2 fruit fly cellular contexts compared by ENCODE assay signal in the genomic region with DNA sequence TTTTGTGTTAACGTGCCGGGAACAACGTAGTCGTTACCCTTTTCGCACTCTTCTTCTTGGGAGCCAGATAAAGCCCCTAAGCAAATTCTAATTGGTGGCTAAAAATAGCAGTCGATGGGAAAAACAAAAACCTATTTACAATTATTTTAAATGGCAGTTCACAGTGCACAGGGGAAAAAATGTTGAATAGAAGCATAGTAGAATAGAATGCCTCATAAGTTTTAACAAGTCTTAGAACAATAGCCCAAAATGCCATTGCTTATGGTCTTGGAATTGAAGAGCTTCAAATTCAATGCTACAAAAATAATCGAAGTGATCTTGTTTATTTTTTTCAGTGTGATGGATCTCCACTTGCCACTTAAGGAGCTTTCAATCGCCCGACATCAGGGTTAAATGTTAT.
TF ChIP-seq lines count a peak whose summit lies in the region.

No protein-coding gene starts in this region.

TF ChIP-seq in whole organism, embryonic, 481 proteins besides CTCF, POLR2A, EP300 and RAD21 (continued from another document and continues in another):
- TF ChIP-seq Trl (optimal IDR thresholded peaks at IDR 0.05; lab: Kevin White, UChicago) (no peak), Trl (GFP tag; optimal IDR thresholded peaks at IDR 0.05; lab: Kevin White, UChicago) (peak; percentile 73), odd (GFP tag; optimal IDR thresholded peaks at IDR 0.05; lab: Kevin White, UChicago) (peak; percentile 16), Hand (GFP tag; optimal IDR thresholded peaks at IDR 0.05; lab: Kevin White, UChicago) (peak; percentile 41), CG14667 (GFP tag; IDR thresholded peaks at IDR 0.05; lab: Robert Waterston, UW) (0 out of 2 replicates have a peak, but pooled peaks have one; percentile 22), CG8089 (GFP tag; optimal IDR thresholded peaks at IDR 0.05; lab: Kevin White, UChicago) (peak; percentile 60), zfh1 (GFP tag; IDR thresholded peaks at IDR 0.05; lab: Robert Waterston, UW) (0 out of 3 replicates have a peak, but pooled peaks have one; percentile 12), CG12744 (GFP tag; optimal IDR thresholded peaks at IDR 0.05; lab: Kevin White, UChicago) (peak; percentile 74), zfh2 (GFP tag; optimal IDR thresholded peaks at IDR 0.05; lab: Kevin White, UChicago) (peak; percentile 43), D19B (GFP tag; optimal IDR thresholded peaks at IDR 0.05; lab: Kevin White, UChicago) (peak; percentile 57), ranshi (GFP tag; IDR thresholded peaks at IDR 0.05; lab: Robert Waterston, UW) (peak; percentile 73), CG6654 (GFP tag; optimal IDR thresholded peaks at IDR 0.05; lab: Kevin White, UChicago) (no peak), Oaz (GFP tag; IDR thresholded peaks at IDR 0.05; lab: Robert Waterston, UW) (peak; percentile 66), Dip2 (GFP tag; IDR thresholded peaks at IDR 0.05; lab: Robert Waterston, UW) (no peak), zf30C (GFP tag; optimal IDR thresholded peaks at IDR 0.05; lab: Kevin White, UChicago) (peak; percentile 54), dmrt99B (tag; optimal IDR thresholded peaks at IDR 0.05; lab: Kevin White, UChicago) (peak; percentile 51), CG13775 (GFP tag; optimal IDR thresholded peaks at IDR 0.05; lab: Kevin White, UChicago) (peak; percentile 33), tup (GFP tag; optimal IDR thresholded peaks at IDR 0.05; lab: Kevin White, UChicago) (peak; percentile 24), her (GFP tag; optimal IDR thresholded peaks at IDR 0.05; lab: Kevin White, UChicago) (peak; percentile 77), CG13296 (GFP tag; optimal IDR thresholded peaks at IDR 0.05; lab: Kevin White, UChicago) (peak; percentile 55), crp (GFP tag; optimal IDR thresholded peaks at IDR 0.05; lab: Kevin White, UChicago) (no peak), salm (tag; optimal IDR thresholded peaks at IDR 0.05; lab: Kevin White, UChicago) (peak; percentile 41), Eip74EF (GFP tag; optimal IDR thresholded peaks at IDR 0.05; lab: Kevin White, UChicago) (no peak), MBD-R2 (GFP tag; IDR thresholded peaks at IDR 0.05; lab: Robert Waterston, UW) (peak; percentile 61; the same call in 1 of the 2 replicates), ash1 (GFP tag; optimal IDR thresholded peaks at IDR 0.05; lab: Kevin White, UChicago) (no peak), yki (optimal IDR thresholded peaks at IDR 0.05; lab: Kevin White, UChicago) (no peak), CG9727 (GFP tag; optimal IDR thresholded peaks at IDR 0.05; lab: Kevin White, UChicago) (peak; percentile 36), grn (GFP tag; optimal IDR thresholded peaks at IDR 0.05; lab: Kevin White, UChicago) (no peak), twi (tag; optimal IDR thresholded peaks at IDR 0.05; lab: Kevin White, UChicago) (no peak), CG8359 (GFP tag; optimal IDR thresholded peaks at IDR 0.05; lab: Kevin White, UChicago; ENCODE audit: borderline replicate concordance) (peak; percentile 14), phol (tag; optimal IDR thresholded peaks at IDR 0.05; lab: Kevin White, UChicago) (peak; percentile 42), Awh (GFP tag; IDR thresholded peaks at IDR 0.05; lab: Robert Waterston, UW) (no peak), CG34422 (GFP tag; IDR thresholded peaks at IDR 0.05; lab: Robert Waterston, UW) (peak; percentile 77), Nf-YC (tag; optimal IDR thresholded peaks at IDR 0.05; lab: Kevin White, UChicago) (peak; percentile 82), pzg (GFP tag; optimal IDR thresholded peaks at IDR 0.05; lab: Kevin White, UChicago) (no peak), slp2 (GFP tag; optimal IDR thresholded peaks at IDR 0.05; lab: Kevin White, UChicago) (peak; percentile 73), Antp (GFP tag; optimal IDR thresholded peaks at IDR 0.05; lab: Kevin White, UChicago) (peak; percentile 74), pnt (GFP tag; optimal IDR thresholded peaks at IDR 0.05; lab: Kevin White, UChicago) (peak; percentile 45), grau (tag; optimal IDR thresholded peaks at IDR 0.05; lab: Kevin White, UChicago) (peak; percentile 76), CG10274 (GFP tag; optimal IDR thresholded peaks at IDR 0.05; lab: Kevin White, UChicago) (no peak), Mes4 (GFP tag; optimal IDR thresholded peaks at IDR 0.05; lab: Kevin White, UChicago) (peak; percentile 47), Hsf (GFP tag; optimal IDR thresholded peaks at IDR 0.05; lab: Kevin White, UChicago) (peak; percentile 73), sd (tag; optimal IDR thresholded peaks at IDR 0.05; lab: Kevin White, UChicago) (peak; percentile 54), wdn (GFP tag; IDR thresholded peaks at IDR 0.05; lab: Robert Waterston, UW) (peak; percentile 74), Hmr (GFP tag; optimal IDR thresholded peaks at IDR 0.05; lab: Kevin White, UChicago) (peak; percentile 74), Dad (GFP tag; optimal IDR thresholded peaks at IDR 0.05; lab: Kevin White, UChicago) (peak; percentile 24), CG1233 (GFP tag; optimal IDR thresholded peaks at IDR 0.05; lab: Kevin White, UChicago) (peak; percentile 13), bbx (GFP tag; IDR thresholded peaks at IDR 0.05; lab: Robert Waterston, UW; ENCODE audit: partially characterized antibody) (no peak), NfI (GFP tag; optimal IDR thresholded peaks at IDR 0.05; lab: Kevin White, UChicago) (peak; percentile 73), da (GFP tag; optimal IDR thresholded peaks at IDR 0.05; lab: Kevin White, UChicago) (no peak), CG30403 (GFP tag; optimal IDR thresholded peaks at IDR 0.05; lab: Kevin White, UChicago) (peak; percentile 67), onecut (GFP tag; IDR thresholded peaks at IDR 0.05; lab: Robert Waterston, UW) (no peak), chinmo (GFP tag; IDR thresholded peaks at IDR 0.05; lab: Robert Waterston, UW; ENCODE audit: partially characterized antibody) (no peak), oc (tag; optimal IDR thresholded peaks at IDR 0.05; lab: Kevin White, UChicago) (peak; percentile 21), CG15073 (GFP tag; optimal IDR thresholded peaks at IDR 0.05; lab: Kevin White, UChicago) (no peak), jing (GFP tag; optimal IDR thresholded peaks at IDR 0.05; lab: Kevin White, UChicago) (no peak), chif (GFP tag; optimal IDR thresholded peaks at IDR 0.05; lab: Kevin White, UChicago) (peak; percentile 39 to 60), CG15601 (tag; optimal IDR thresholded peaks at IDR 0.05; lab: Kevin White, UChicago) (no peak), CG9797 (GFP tag; optimal IDR thresholded peaks at IDR 0.05; lab: Kevin White, UChicago) (no peak), Dfd (GFP tag; optimal IDR thresholded peaks at IDR 0.05; lab: Kevin White, UChicago) (no peak), unc-4 (GFP tag; IDR thresholded peaks at IDR 0.05; lab: Robert Waterston, UW; ENCODE audit: partially characterized antibody) (no peak), Mrtf (GFP tag; IDR thresholded peaks at IDR 0.05; lab: Robert Waterston, UW) (peak; percentile 54; the same call in 2 of the 3 replicates), Ets65A (GFP tag; lab: Kevin White, UChicago) (peak; percentile 93)

TF ChIP-seq in whole organism, prepupa, 60 proteins besides CTCF, POLR2A, EP300 and RAD21 (continued from another document):
- TF ChIP-seq CG3032 (tag; optimal IDR thresholded peaks at IDR 0.05; lab: Kevin White, UChicago) (no peak), CG15336 (GFP tag; IDR thresholded peaks at IDR 0.05; lab: Robert Waterston, UW) (no peak), esn (GFP tag; optimal IDR thresholded peaks at IDR 0.05; lab: Kevin White, UChicago) (peak; percentile 1), topi (GFP tag; optimal IDR thresholded peaks at IDR 0.05; lab: Kevin White, UChicago) (no peak), Eip93F (GFP tag; optimal IDR thresholded peaks at IDR 0.05; lab: Kevin White, UChicago) (no peak), fd85E (GFP tag; optimal IDR thresholded peaks at IDR 0.05; lab: Kevin White, UChicago) (no peak), CG8119 (GFP tag; IDR thresholded peaks at IDR 0.05; lab: Robert Waterston, UW) (no peak), CG6854 (GFP tag; optimal IDR thresholded peaks at IDR 0.05; lab: Kevin White, UChicago) (no peak), CG31627 (GFP tag; optimal IDR thresholded peaks at IDR 0.05; lab: Kevin White, UChicago) (no peak), Eip78C (GFP tag; lab: Kevin White, UChicago) (peak; percentile 23), CG3919 (GFP tag; optimal IDR thresholded peaks at IDR 0.05; lab: Kevin White, UChicago) (no peak), CG11294 (GFP tag; IDR thresholded peaks at IDR 0.05; lab: Robert Waterston, UW) (no peak), CG10631 (GFP tag; optimal IDR thresholded peaks at IDR 0.05; lab: Kevin White, UChicago) (no peak), Ets96B (tag; optimal IDR thresholded peaks at IDR 0.05; lab: Kevin White, UChicago) (no peak), Hr4 (GFP tag; optimal IDR thresholded peaks at IDR 0.05; lab: Kevin White, UChicago) (peak; percentile 28), Sox14 (GFP tag; optimal IDR thresholded peaks at IDR 0.05; lab: Kevin White, UChicago) (no peak), Lpt (GFP tag; optimal IDR thresholded peaks at IDR 0.05; lab: Kevin White, UChicago) (no peak), cyc (GFP tag; optimal IDR thresholded peaks at IDR 0.05; lab: Kevin White, UChicago) (no peak), salr (GFP tag; optimal IDR thresholded peaks at IDR 0.05; lab: Kevin White, UChicago) (no peak), Gug (GFP tag; IDR thresholded peaks at IDR 0.05; lab: Robert Waterston, UW) (no peak), ss (GFP tag; optimal IDR thresholded peaks at IDR 0.05; lab: Kevin White, UChicago) (no peak), fd59A (GFP tag; optimal IDR thresholded peaks at IDR 0.05; lab: Kevin White, UChicago) (no peak), Hr39 (GFP tag; optimal IDR thresholded peaks at IDR 0.05; lab: Kevin White, UChicago) (no peak), dsx (GFP tag; optimal IDR thresholded peaks at IDR 0.05; lab: Kevin White, UChicago; ENCODE audit: poor library complexity, severe bottlenecking) (no peak), CG6276 (GFP tag; optimal IDR thresholded peaks at IDR 0.05; lab: Kevin White, UChicago) (no peak), CG9139 (GFP tag; optimal IDR thresholded peaks at IDR 0.05; lab: Kevin White, UChicago) (no peak), CG6163 (GFP tag; IDR thresholded peaks at IDR 0.05; lab: Robert Waterston, UW) (no peak), svp (GFP tag; lab: Kevin White, UChicago) (peak; percentile 21), CG11902 (GFP tag; optimal IDR thresholded peaks at IDR 0.05; lab: Kevin White, UChicago) (no peak), Ets21C (GFP tag; optimal IDR thresholded peaks at IDR 0.05; lab: Kevin White, UChicago) (no peak)
